Fruit fly (Drosophila melanogaster): ENCODE data around the gene CG44385.
A peak's percentile ranks its signal among the peaks of the same experiment; 100 is the strongest.

The CG44385 gene

dm6 chrX:11153413-11153812 lies 21.2 kb upstream of the CG44385 start:
- TF ChIP-seq Eip93F (GFP tag; optimal IDR thresholded peaks at IDR 0.05) (peak; percentile 28), Gug (GFP tag; IDR thresholded peaks at IDR 0.05) (no peak)

dm6 chrX:11149201-11149600 lies 17.0 kb upstream of the CG44385 start, which contains the start of gene Lint-1:
Gene Lint-1 (plus strand): TSS chrX:11149323.
- TF ChIP-seq fd85E (GFP tag; optimal IDR thresholded peaks at IDR 0.05) (no peak), CG10631 (GFP tag; optimal IDR thresholded peaks at IDR 0.05) (peak; percentile 5), Blimp-1 (GFP tag; optimal IDR thresholded peaks at IDR 0.05) (no peak), CG6276 (GFP tag; optimal IDR thresholded peaks at IDR 0.05) (no peak), acj6 (GFP tag; optimal IDR thresholded peaks at IDR 0.05) (peak; percentile 23), CG8319 (GFP tag; optimal IDR thresholded peaks at IDR 0.05) (no peak), dac (GFP tag; optimal IDR thresholded peaks at IDR 0.05) (no peak), Hr4 (GFP tag; optimal IDR thresholded peaks at IDR 0.05) (peak; percentile 15), CG31627 (GFP tag; optimal IDR thresholded peaks at IDR 0.05) (peak; percentile 48), Sox102F (GFP tag; optimal IDR thresholded peaks at IDR 0.05) (peak; percentile 13), cyc (GFP tag; optimal IDR thresholded peaks at IDR 0.05) (peak; percentile 27), CG8632 (GFP tag; optimal IDR thresholded peaks at IDR 0.05) (peak; percentile 5), esn (GFP tag; optimal IDR thresholded peaks at IDR 0.05) (peak; percentile 16), topi (GFP tag; optimal IDR thresholded peaks at IDR 0.05) (peak; percentile 40), svp (GFP tag) (peak; percentile 69), achi (GFP tag; optimal IDR thresholded peaks at IDR 0.05) (peak; percentile 3), Met (GFP tag; optimal IDR thresholded peaks at IDR 0.05) (peak; percentile 34), Hr39 (GFP tag; optimal IDR thresholded peaks at IDR 0.05) (peak; percentile 52), eg (GFP tag; IDR thresholded peaks at IDR 0.05) (0 out of 3 replicates have a peak, but pooled peaks have one; percentile 24), CG9139 (GFP tag; optimal IDR thresholded peaks at IDR 0.05) (no peak), CG3032 (tag; optimal IDR thresholded peaks at IDR 0.05) (no peak), CG6792 (GFP tag; optimal IDR thresholded peaks at IDR 0.05) (no peak), Eip78C (GFP tag) (peak; percentile 60), Smox (GFP tag; optimal IDR thresholded peaks at IDR 0.05) (peak; percentile 35), Ets21C (GFP tag; optimal IDR thresholded peaks at IDR 0.05) (peak; percentile 18), OdsH (GFP tag; optimal IDR thresholded peaks at IDR 0.05) (peak; percentile 43), CG11294 (GFP tag; IDR thresholded peaks at IDR 0.05) (no peak), lz (GFP tag; optimal IDR thresholded peaks at IDR 0.05) (peak; percentile 54), CG10669 (GFP tag; optimal IDR thresholded peaks at IDR 0.05) (no peak), Sox14 (GFP tag; optimal IDR thresholded peaks at IDR 0.05) (no peak), ss (GFP tag; optimal IDR thresholded peaks at IDR 0.05) (no peak), CG4318 (GFP tag; optimal IDR thresholded peaks at IDR 0.05) (no peak), Lpt (GFP tag; optimal IDR thresholded peaks at IDR 0.05) (no peak), Eip75B (GFP tag; optimal IDR thresholded peaks at IDR 0.05) (peak; percentile 5), CG3919 (GFP tag; optimal IDR thresholded peaks at IDR 0.05) (peak; percentile 5), Hr38 (GFP tag; optimal IDR thresholded peaks at IDR 0.05) (no peak), vri (GFP tag; optimal IDR thresholded peaks at IDR 0.05) (peak; percentile 54), CG16779 (tag; optimal IDR thresholded peaks at IDR 0.05) (no peak), Gug (GFP tag; IDR thresholded peaks at IDR 0.05) (no peak), CG7368 (GFP tag; optimal IDR thresholded peaks at IDR 0.05) (no peak), pdm3 (GFP tag; optimal IDR thresholded peaks at IDR 0.05) (peak; percentile 49)
